Worm (Caenorhabditis elegans) whole organism, late embryonic: ENCODE measurements around the gene T08B1.1.

Experiments used
- C38D4.7 ChIP-seq: fragments of 200-800 bp; sonication (Bioruptor generic); optimal IDR thresholded peaks from 2 replicates; lab custom pipeline; 2018; ENCODE audit warnings: mild to moderate bottlenecking, missing genetic modification characterization, moderate library complexity, missing compliant biosample characterization
- ceh-2 ChIP-seq: sonication (generic microtip); optimal IDR thresholded peaks from 2 replicates; lab custom pipeline; 2016; ENCODE audit warnings: missing genotype, missing genetic modification characterization, missing compliant biosample characterization
- dve-1 ChIP-seq: sonication (generic microtip); optimal IDR thresholded peaks from 2 replicates; lab custom pipeline; 2017; ENCODE audit warnings: antibody characterized with exemption, mild to moderate bottlenecking, missing genetic modification characterization, missing compliant biosample characterization
- ets-4 ChIP-seq: sonication (generic microtip); optimal IDR thresholded peaks from 2 replicates; lab custom pipeline; 2016; ENCODE audit warnings: missing genetic modification characterization, missing compliant biosample characterization
- fkh-10 ChIP-seq: fragments of 150-350 bp; optimal IDR thresholded peaks from 2 replicates; lab custom pipeline; 2014; ENCODE audit warnings: missing biosample characterization, missing genetic modification reagents, missing genetic modification characterization
- hlh-6 ChIP-seq: sonication (generic microtip); optimal IDR thresholded peaks from 2 replicates; lab custom pipeline; 2016; ENCODE audit warnings: missing genotype, missing genetic modification characterization, missing compliant biosample characterization
- nhr-11 ChIP-seq: fragments of 150-350 bp; optimal IDR thresholded peaks from 2 replicates; lab custom pipeline; 2014; ENCODE audit warnings: missing biosample characterization, missing genetic modification characterization
- pha-4 ChIP-seq: fragments of 150-350 bp; optimal IDR thresholded peaks from 2 replicates; lab custom pipeline; 2018; ENCODE audit warnings: missing biosample characterization, missing genetic modification reagents, missing genetic modification characterization
- pqm-1 ChIP-seq: sonication (generic microtip); optimal IDR thresholded peaks from 2 replicates; lab custom pipeline; 2016; ENCODE audit warnings: missing genetic modification characterization, missing compliant biosample characterization
- tbx-7 ChIP-seq: sonication (generic microtip); optimal IDR thresholded peaks from 2 replicates; lab custom pipeline; 2016; ENCODE audit warnings: missing genotype, missing genetic modification characterization, missing compliant biosample characterization

DNA sequence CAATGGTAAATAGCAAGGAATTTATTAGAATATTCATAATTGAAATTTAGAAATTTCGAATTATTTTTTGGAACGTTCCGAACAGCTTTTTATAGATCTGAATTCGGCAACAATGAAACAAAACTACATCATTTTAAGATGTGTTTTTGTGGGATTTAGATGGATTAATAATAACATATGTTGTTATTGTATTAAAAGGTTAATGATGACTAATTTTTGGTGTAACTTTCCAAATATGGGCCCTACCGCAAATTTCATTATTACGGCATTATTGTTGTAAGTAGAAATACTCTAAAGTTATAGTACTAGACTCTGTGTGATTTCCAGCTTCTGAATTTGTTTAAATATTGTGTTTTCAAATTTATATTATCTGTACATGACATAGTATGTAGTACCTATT is 27.0 kb upstream of the T08B1.1 start, which contains the start of gene F59A7.11:
- TF ChIP-seq dve-1 (tag; lab: Kevin White, UChicago) (no peak), pqm-1 (tag; lab: Kevin White, UChicago) (no peak), fkh-10 (GFP tag; lab: Kevin White, UChicago) (no peak), hlh-6 (tag; lab: Kevin White, UChicago) (no peak), ets-4 (tag; lab: Kevin White, UChicago) (no peak), nhr-11 (tag; lab: Kevin White, UChicago) (no peak), pha-4 (tag; lab: Kevin White, UChicago) (no peak), ceh-2 (tag; lab: Kevin White, UChicago) (no peak), tbx-7 (tag; lab: Kevin White, UChicago) (no peak), C38D4.7 (GFP tag; lab: Kevin White, UChicago) (no peak)
